Worm (Caenorhabditis elegans): ENCODE results near the gene gsto-1.

DNA sequence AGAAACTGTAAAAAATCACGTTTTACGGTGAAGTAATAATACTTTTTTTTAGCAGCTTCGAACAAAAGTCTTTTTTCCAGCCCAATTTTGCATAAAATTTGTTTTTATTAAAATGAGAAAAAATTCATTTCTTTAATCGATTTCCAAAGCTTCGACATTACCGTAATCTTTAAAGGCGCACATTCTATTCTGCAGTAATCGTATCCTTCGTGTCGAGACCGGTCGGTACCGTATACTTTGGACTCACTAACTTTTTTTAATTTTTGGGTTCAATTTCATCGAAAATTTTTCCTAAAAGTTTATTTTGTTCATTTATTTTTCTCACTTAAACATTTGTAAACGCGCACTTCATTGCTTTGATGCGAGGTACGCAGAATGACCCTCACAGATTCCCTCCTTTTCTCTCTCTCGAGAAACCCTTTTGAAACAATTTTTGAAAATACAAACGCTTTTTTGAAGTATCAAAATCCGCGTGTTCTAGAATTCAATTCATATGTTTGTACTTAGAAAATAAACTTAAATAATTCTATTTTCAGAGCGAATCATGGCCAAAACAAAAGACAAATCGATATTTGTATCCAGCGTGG lies 39.9 kb upstream of the gsto-1 start, which contains the start of gene hrpk-2:
- TF ChIP-seq nhr-12 (tag; optimal IDR thresholded peaks at IDR 0.05) (no peak), ztf-4 (tag; optimal IDR thresholded peaks at IDR 0.05) (no peak), unc-39 (tag; optimal IDR thresholded peaks at IDR 0.05) (no peak), skn-1 (tag; optimal IDR thresholded peaks at IDR 0.05) (no peak), lsy-2 (tag; optimal IDR thresholded peaks at IDR 0.05) (no peak), unc-62 (GFP tag; optimal IDR thresholded peaks at IDR 0.05) (no peak), fos-1 (tag; optimal IDR thresholded peaks at IDR 0.05) (no peak), sma-9 (GFP tag; optimal IDR thresholded peaks at IDR 0.05) (no peak), sma-9 (tag; optimal IDR thresholded peaks at IDR 0.05) (no peak), unc-55 (GFP tag; optimal IDR thresholded peaks at IDR 0.05) (no peak)

All from whole organism, L2 larva.